Worm (Caenorhabditis elegans): Measurements from ENCODE around the gene M04B2.7.
A peak's percentile ranks its signal among the peaks of the same experiment; 100 is the strongest.

M04B2.7 gene

ce11 chrIV:11548671-11549070, at the start of gene M04B2.7:
Gene M04B2.7 (minus strand): TSS chrIV:11548771.
- peak in 1 of 2 experiments; percentile 53 for TF ChIP-seq unc-62 (GFP tag; optimal IDR thresholded peaks at IDR 0.05 in 1 of 2)
- TF ChIP-seq unc-62 (tag; optimal IDR thresholded peaks at IDR 0.05), result no peak
- TF ChIP-seq mdl-1 (tag; optimal IDR thresholded peaks at IDR 0.05), result no peak

DNA sequence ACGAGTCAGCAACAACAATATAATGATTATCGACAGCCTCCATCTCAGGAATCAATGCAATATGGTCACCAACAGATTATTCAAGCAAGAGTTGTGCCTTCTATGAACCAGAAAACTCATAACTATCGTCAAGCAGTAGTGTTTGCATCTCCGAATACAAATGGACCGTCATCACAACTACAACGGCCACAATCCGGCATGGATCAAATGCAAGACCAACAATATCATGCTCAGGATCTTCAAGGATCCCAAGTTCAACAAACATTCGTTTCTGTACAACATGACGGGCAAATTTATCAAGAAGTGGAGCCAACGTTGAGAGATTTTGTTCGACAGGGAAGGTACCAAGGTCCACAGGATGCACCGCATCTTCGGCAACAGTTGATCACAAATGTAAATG, 48.5 kb upstream of the M04B2.7 start:
- TF ChIP-seq nhr-237 (tag; optimal IDR thresholded peaks at IDR 0.05) (no peak), nhr-11 (tag; optimal IDR thresholded peaks at IDR 0.05) (no peak), dmd-8 (GFP tag; IDR thresholded peaks at IDR 0.05) (no peak), aha-1 (tag) (peak; percentile 92)

- TF ChIP-seq daf-8 (GFP tag; IDR thresholded peaks at IDR 0.05) (no peak), mxl-3 (GFP tag; optimal IDR thresholded peaks at IDR 0.05) (peak; percentile 92), mdl-1 (tag; optimal IDR thresholded peaks at IDR 0.05) (peak; percentile 68 to 71), spr-3 (GFP tag; optimal IDR thresholded peaks at IDR 0.05) (no peak), nhr-111 (GFP tag; optimal IDR thresholded peaks at IDR 0.05) (peak; percentile 7), daf-19 (GFP tag; conservative IDR thresholded peaks at IDR 0.05) (0 out of 2 replicates have a peak, but pooled peaks have one; percentile 69), set-16 (GFP tag; IDR thresholded peaks at IDR 0.05) (peak; percentile 79), egl-43 (GFP tag; IDR thresholded peaks at IDR 0.05) (peak; percentile 74), nhr-11 (tag; optimal IDR thresholded peaks at IDR 0.05) (peak; percentile 52), ZK337.2 (GFP tag; IDR thresholded peaks at IDR 0.05) (no peak), lin-13 (GFP tag; optimal IDR thresholded peaks at IDR 0.05) (peak; percentile 20), dpl-1 (GFP tag; optimal IDR thresholded peaks at IDR 0.05) (peak; percentile 5), lim-7 (GFP tag; IDR thresholded peaks at IDR 0.05) (no peak), zfp-3 (GFP tag; conservative IDR thresholded peaks at IDR 0.05) (0 out of 2 replicates have a peak, but pooled peaks have one; percentile 36), nhr-41 (GFP tag; IDR thresholded peaks at IDR 0.05) (no peak), zip-2 (tag; optimal IDR thresholded peaks at IDR 0.05) (no peak), daf-16 (GFP tag; optimal IDR thresholded peaks at IDR 0.05) (peak; percentile 1 to 18), daf-16 (tag; optimal IDR thresholded peaks at IDR 0.05) (peak; percentile 55), cey-2 (tag; optimal IDR thresholded peaks at IDR 0.05; ENCODE audit: borderline replicate concordance, insufficient read depth) (no peak), rbr-2 (tag; optimal IDR thresholded peaks at IDR 0.05) (peak; percentile 50), dve-1 (tag; optimal IDR thresholded peaks at IDR 0.05; ENCODE audit: insufficient read depth) (peak; percentile 8), pqm-1 (tag; optimal IDR thresholded peaks at IDR 0.05) (peak; percentile 11), mes-2 (tag; optimal IDR thresholded peaks at IDR 0.05; ENCODE audit: poor library complexity, severe bottlenecking) (peak; percentile 47), ceh-82 (tag; optimal IDR thresholded peaks at IDR 0.05) (no peak), dmd-8 (GFP tag; IDR thresholded peaks at IDR 0.05) (no peak; the same call in 1 of the 2 replicates), arid-1 (GFP tag; conservative IDR thresholded peaks at IDR 0.05) (peak; percentile 45), lsy-2 (tag; optimal IDR thresholded peaks at IDR 0.05) (peak in 1 of 2 experiments; percentile 50), R02D3.7 (tag; optimal IDR thresholded peaks at IDR 0.05) (no peak), ztf-7 (tag; optimal IDR thresholded peaks at IDR 0.05) (no peak), D1046.2 (GFP tag; IDR thresholded peaks at IDR 0.05) (0 out of 2 replicates have a peak, but pooled peaks have one; percentile 48), T20F7.1 (GFP tag; optimal IDR thresholded peaks at IDR 0.05) (peak; percentile 65), lin-38 (GFP tag; IDR thresholded peaks at IDR 0.05) (peak; percentile 7; the same call in 1 of the 2 replicates), lin-39 (tag; optimal IDR thresholded peaks at IDR 0.05) (no peak), madf-5 (GFP tag; IDR thresholded peaks at IDR 0.05) (no peak), fkh-10 (GFP tag; optimal IDR thresholded peaks at IDR 0.05) (no peak), dmd-9 (GFP tag; IDR thresholded peaks at IDR 0.05) (0 out of 2 replicates have a peak, but pooled peaks have one; percentile 10), nhr-48 (tag; optimal IDR thresholded peaks at IDR 0.05) (peak; percentile 65), ama-1 (optimal IDR thresholded peaks at IDR 0.05) (peak; percentile 94), aha-1 (tag) (peak; percentile 98), jun-1 (tag; optimal IDR thresholded peaks at IDR 0.05) (no peak), nhr-102 (tag; optimal IDR thresholded peaks at IDR 0.05) (no peak), tra-1 (GFP tag; IDR thresholded peaks at IDR 0.05) (no peak), sdz-12 (GFP tag; optimal IDR thresholded peaks at IDR 0.05) (peak; percentile 65), nhr-77 (tag; optimal IDR thresholded peaks at IDR 0.05) (peak; percentile 48)
Observed at ce11 chrIV:11594191-11594673, 45.7 kb upstream of the M04B2.7 start, which contains the start of gene mig-38. Gene mig-38 (plus strand): TSS chrIV:11594244.
